Fruit fly (Drosophila melanogaster): ENCODE measurements around the gene mRpS6.

Gene mRpS6

DNA sequence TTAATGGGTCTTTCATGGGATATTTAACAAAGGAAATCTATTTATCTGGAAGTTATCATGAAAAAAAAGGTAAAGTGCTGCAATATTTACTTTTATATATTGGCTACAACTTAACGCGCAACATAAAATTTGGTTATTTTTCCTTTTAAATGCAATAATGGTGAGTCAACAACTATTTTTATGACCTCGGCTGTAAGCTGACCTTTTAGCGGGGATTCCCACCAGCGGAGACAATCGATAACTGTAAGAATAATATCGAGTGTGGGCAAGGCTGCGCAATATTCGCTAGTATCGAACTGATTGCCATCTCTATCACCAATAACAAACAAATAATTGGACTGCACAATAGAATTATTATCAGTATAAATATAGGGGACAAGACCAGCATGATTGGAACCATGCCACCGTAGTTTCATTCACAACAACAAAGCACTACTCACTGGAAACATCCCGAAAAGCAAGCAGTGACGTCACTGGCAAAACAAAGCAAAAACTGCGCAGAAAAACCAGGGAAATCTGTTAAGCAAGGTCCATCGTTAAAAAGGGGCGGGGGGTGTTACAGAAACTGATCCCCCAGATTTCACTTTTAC is 38.9 kb downstream of the mRpS6 start, which contains the start of gene Syx17 (continued):
- TF ChIP-seq en (GFP tag; optimal IDR thresholded peaks at IDR 0.05), result no peak
- TF ChIP-seq Hey (tag; optimal IDR thresholded peaks at IDR 0.05), result no peak
- TF ChIP-seq CG5180 (GFP tag; optimal IDR thresholded peaks at IDR 0.05), result peak; percentile 51
- TF ChIP-seq Kr (GFP tag; optimal IDR thresholded peaks at IDR 0.05), result no peak
- TF ChIP-seq gsb (GFP tag; IDR thresholded peaks at IDR 0.05), result no peak
- no peak for TF ChIP-seq jigr1 (GFP tag; IDR thresholded peaks at IDR 0.05)
- TF ChIP-seq CG12071 (GFP tag; optimal IDR thresholded peaks at IDR 0.05), result peak; percentile 35
- peak; percentile 36 for TF ChIP-seq CG10462 (GFP tag; optimal IDR thresholded peaks at IDR 0.05)
- TF ChIP-seq p53 (GFP tag; optimal IDR thresholded peaks at IDR 0.05), result peak; percentile 60
- TF ChIP-seq yki (optimal IDR thresholded peaks at IDR 0.05), result no peak
- 0 out of 2 replicates have a peak, but pooled peaks have one; percentile 23 for TF ChIP-seq CG14014 (GFP tag; IDR thresholded peaks at IDR 0.05)
- peak; percentile 87 for TF ChIP-seq knrl (GFP tag; IDR thresholded peaks at IDR 0.05; ENCODE audit: partially characterized antibody)
- TF ChIP-seq Bdp1 (GFP tag; optimal IDR thresholded peaks at IDR 0.05), result peak; percentile 22
- peak; percentile 33 for TF ChIP-seq Bteb2 (GFP tag; optimal IDR thresholded peaks at IDR 0.05)
- peak; percentile 64 for TF ChIP-seq pum (GFP tag; optimal IDR thresholded peaks at IDR 0.05)
- no peak for TF ChIP-seq CG5953 (GFP tag; IDR thresholded peaks at IDR 0.05)
- TF ChIP-seq ro (GFP tag; IDR thresholded peaks at IDR 0.05), result no peak
- TF ChIP-seq vvl (GFP tag; IDR thresholded peaks at IDR 0.05), result peak; percentile 73
- peak; percentile 76 for TF ChIP-seq Ets97D (GFP tag; optimal IDR thresholded peaks at IDR 0.05)
- TF ChIP-seq ATbp (GFP tag; optimal IDR thresholded peaks at IDR 0.05), result no peak
- TF ChIP-seq CG18619 (GFP tag; optimal IDR thresholded peaks at IDR 0.05), result peak; percentile 29
- TF ChIP-seq chn (GFP tag; optimal IDR thresholded peaks at IDR 0.05), result peak; percentile 69
- TF ChIP-seq CG10959 (GFP tag; IDR thresholded peaks at IDR 0.05), result no peak
- peak; percentile 55 for TF ChIP-seq tx (GFP tag; optimal IDR thresholded peaks at IDR 0.05)
- TF ChIP-seq Blimp-1 (GFP tag; optimal IDR thresholded peaks at IDR 0.05), result peak; percentile 51
- TF ChIP-seq NFAT (GFP tag; IDR thresholded peaks at IDR 0.05), result no peak; the same call in 1 of the 2 replicates
- peak; percentile 46 for TF ChIP-seq CG13424 (tag; optimal IDR thresholded peaks at IDR 0.05)
- TF ChIP-seq CG12219 (GFP tag; optimal IDR thresholded peaks at IDR 0.05), result peak; percentile 32
- peak; percentile 39 for TF ChIP-seq Nf-YC (tag; optimal IDR thresholded peaks at IDR 0.05)
- TF ChIP-seq so (GFP tag; IDR thresholded peaks at IDR 0.05), result no peak
- peak; percentile 34 for TF ChIP-seq CG9609 (GFP tag; optimal IDR thresholded peaks at IDR 0.05)
- TF ChIP-seq chif (GFP tag; optimal IDR thresholded peaks at IDR 0.05), result peak in 1 of 2 experiments; percentile 43
- TF ChIP-seq Neu2 (GFP tag; optimal IDR thresholded peaks at IDR 0.05; ENCODE audit: borderline replicate concordance), result no peak
- TF ChIP-seq al (GFP tag; IDR thresholded peaks at IDR 0.05), result peak; percentile 40
- TF ChIP-seq ab (GFP tag; optimal IDR thresholded peaks at IDR 0.05), result no peak
- TF ChIP-seq CrebB (tag; optimal IDR thresholded peaks at IDR 0.05), result peak; percentile 60
- TF ChIP-seq sqz (GFP tag; optimal IDR thresholded peaks at IDR 0.05), result peak; percentile 42
- peak; percentile 20 for TF ChIP-seq CG1647 (GFP tag; optimal IDR thresholded peaks at IDR 0.05)
- peak; percentile 49 for TF ChIP-seq CTCF (GFP tag; optimal IDR thresholded peaks at IDR 0.05)
- peak; percentile 45 for TF ChIP-seq CG8388 (GFP tag; optimal IDR thresholded peaks at IDR 0.05)
- no peak for TF ChIP-seq CG1024 (GFP tag; IDR thresholded peaks at IDR 0.05)
- peak; percentile 72 for TF ChIP-seq ci (GFP tag; IDR thresholded peaks at IDR 0.05)
- peak; percentile 38 for TF ChIP-seq CG18764 (GFP tag; optimal IDR thresholded peaks at IDR 0.05)
- TF ChIP-seq Vsx1 (GFP tag; optimal IDR thresholded peaks at IDR 0.05), result peak; percentile 1
- peak; percentile 33 for TF ChIP-seq CG4707 (GFP tag; optimal IDR thresholded peaks at IDR 0.05)
- TF ChIP-seq corto (GFP tag; optimal IDR thresholded peaks at IDR 0.05), result peak; percentile 4
- peak; percentile 75 for TF ChIP-seq sug (tag; optimal IDR thresholded peaks at IDR 0.05)
- TF ChIP-seq CG9876 (GFP tag; optimal IDR thresholded peaks at IDR 0.05), result peak; percentile 30
- peak; percentile 54 for TF ChIP-seq dm (GFP tag; optimal IDR thresholded peaks at IDR 0.05)
- TF ChIP-seq bowl (GFP tag; IDR thresholded peaks at IDR 0.05), result no peak
- TF ChIP-seq dan (GFP tag; IDR thresholded peaks at IDR 0.05), result no peak
- TF ChIP-seq zen (tag; optimal IDR thresholded peaks at IDR 0.05), result peak; percentile 22
